Worm (Caenorhabditis elegans): Measurements from ENCODE around the gene srw-15.

The srw-15 gene

ce11 chrV:15223668-15224067 lies 6.7 kb upstream of the srw-15 start, which contains the start of gene srw-24:
srw-24 (plus strand) TSS chrV:15223968.
- TF ChIP-seq F39B2.1 (GFP tag; IDR thresholded peaks at IDR 0.05) (no peak), T07F8.4 (tag; optimal IDR thresholded peaks at IDR 0.05) (no peak), attf-6 (GFP tag; IDR thresholded peaks at IDR 0.05) (no peak), Y79H2A.3 (GFP tag; conservative IDR thresholded peaks at IDR 0.05) (no peak), aptf-2 (GFP tag; conservative IDR thresholded peaks at IDR 0.05) (no peak), sdz-38 (tag; optimal IDR thresholded peaks at IDR 0.05) (no peak)

ce11 chrV:15225650-15226049 lies 4.7 kb upstream of the srw-15 start, which contains the start of gene srw-14:
srw-14 (plus strand) TSS chrV:15225950.
- TF ChIP-seq Y95B8A.8 (GFP tag; IDR thresholded peaks at IDR 0.05) (no peak), zim-3 (tag; optimal IDR thresholded peaks at IDR 0.05) (no peak), atf-7 (tag; optimal IDR thresholded peaks at IDR 0.05) (no peak), snpc-1.1 (tag; optimal IDR thresholded peaks at IDR 0.05; ENCODE audit: insufficient read depth) (no peak), ceh-100 (GFP tag; IDR thresholded peaks at IDR 0.05) (no peak), madf-6 (GFP tag; IDR thresholded peaks at IDR 0.05) (no peak), attf-6 (GFP tag; IDR thresholded peaks at IDR 0.05) (no peak), hlh-12 (tag; optimal IDR thresholded peaks at IDR 0.05) (no peak), ekl-4 (GFP tag; IDR thresholded peaks at IDR 0.05) (no peak), nhr-27 (tag; optimal IDR thresholded peaks at IDR 0.05) (no peak), T26A5.8 (tag; optimal IDR thresholded peaks at IDR 0.05) (no peak), B0336.3 (GFP tag; IDR thresholded peaks at IDR 0.05) (no peak), ets-4 (GFP tag; optimal IDR thresholded peaks at IDR 0.05) (no peak), nfyb-1 (GFP tag; IDR thresholded peaks at IDR 0.05) (no peak), F37B4.10 (GFP tag; IDR thresholded peaks at IDR 0.05) (no peak), sptf-2 (GFP tag; optimal IDR thresholded peaks at IDR 0.05) (no peak), mes-4 (tag; optimal IDR thresholded peaks at IDR 0.05) (no peak), cebp-1 (GFP tag; IDR thresholded peaks at IDR 0.05) (no peak), cebp-1 (tag; optimal IDR thresholded peaks at IDR 0.05) (no peak), hlh-26 (GFP tag; conservative IDR thresholded peaks at IDR 0.05) (no peak)

- TF ChIP-seq fkh-3 (tag; optimal IDR thresholded peaks at IDR 0.05) (no peak), F57A8.1 (GFP tag; optimal IDR thresholded peaks at IDR 0.05) (no peak), mcd-1 (GFP tag; IDR thresholded peaks at IDR 0.05) (no peak), snpc-3.4 (tag; optimal IDR thresholded peaks at IDR 0.05) (no peak), madf-6 (GFP tag; IDR thresholded peaks at IDR 0.05) (no peak), lin-35 (GFP tag; optimal IDR thresholded peaks at IDR 0.05) (no peak), mxl-1 (tag; optimal IDR thresholded peaks at IDR 0.05) (no peak), hlh-26 (GFP tag; conservative IDR thresholded peaks at IDR 0.05) (no peak), hlh-12 (tag; optimal IDR thresholded peaks at IDR 0.05) (no peak), pha-4 (tag; optimal IDR thresholded peaks at IDR 0.05) (no peak), nhr-27 (tag; optimal IDR thresholded peaks at IDR 0.05) (no peak), attf-6 (GFP tag; IDR thresholded peaks at IDR 0.05) (no peak), lin-40 (tag; optimal IDR thresholded peaks at IDR 0.05) (no peak), hmg-20 (GFP tag; IDR thresholded peaks at IDR 0.05) (no peak), Y79H2A.3 (GFP tag; conservative IDR thresholded peaks at IDR 0.05) (no peak), repo-1 (tag; optimal IDR thresholded peaks at IDR 0.05) (no peak)
Measured at ce11 chrV:15226206-15226605, 4.1 kb upstream of the srw-15 start.

- TF ChIP-seq unc-130 (GFP tag; optimal IDR thresholded peaks at IDR 0.05), result no peak
- TF ChIP-seq Y56A3A.18 (GFP tag; IDR thresholded peaks at IDR 0.05), result no peak
- TF ChIP-seq bed-2 (GFP tag; IDR thresholded peaks at IDR 0.05), result no peak
- TF ChIP-seq nhr-120 (GFP tag; IDR thresholded peaks at IDR 0.05), result no peak
- no peak for TF ChIP-seq madf-6 (GFP tag; IDR thresholded peaks at IDR 0.05)
- TF ChIP-seq hsf-1 (GFP tag; IDR thresholded peaks at IDR 0.05), result no peak
- no peak for TF ChIP-seq ccch-3 (GFP tag; optimal IDR thresholded peaks at IDR 0.05)
- TF ChIP-seq ZK185.1 (tag; optimal IDR thresholded peaks at IDR 0.05; ENCODE audit: poor library complexity, severe bottlenecking), result no peak
- TF ChIP-seq sea-2 (GFP tag; IDR thresholded peaks at IDR 0.05), result no peak
- no peak for TF ChIP-seq B0336.3 (GFP tag; IDR thresholded peaks at IDR 0.05)
- no peak for TF ChIP-seq efl-1 (GFP tag; optimal IDR thresholded peaks at IDR 0.05)
- TF ChIP-seq fkh-3 (tag; optimal IDR thresholded peaks at IDR 0.05), result no peak
- no peak for TF ChIP-seq attf-6 (GFP tag; IDR thresholded peaks at IDR 0.05)
Measured at ce11 chrV:15232200-15232599, 1.9 kb downstream of the srw-15 start, which contains the start of gene srw-13. srw-13 (plus strand) TSS chrV:15232500.

Data from whole organism, young adult.